Fruit fly (Drosophila melanogaster): ENCODE results near the gene knk.

DNA sequence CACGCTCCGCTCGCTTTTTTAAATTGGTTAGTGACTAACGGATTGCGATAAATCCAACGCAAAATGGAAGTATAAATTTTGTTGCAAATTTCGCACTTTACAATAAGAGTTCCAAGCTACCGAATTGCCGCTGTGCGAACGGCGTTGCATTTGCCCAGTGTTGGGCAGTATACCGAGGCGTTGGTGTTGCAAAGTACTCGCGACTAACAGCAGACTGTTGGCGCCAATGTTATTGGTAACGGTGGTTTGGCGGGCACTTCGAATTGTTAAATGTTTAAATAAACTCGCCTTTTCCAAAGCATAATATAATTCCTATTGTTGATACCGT is 8.8 kb upstream of the knk start:
- TF ChIP-seq gem (tag; optimal IDR thresholded peaks at IDR 0.05) (no peak), Camta (GFP tag; optimal IDR thresholded peaks at IDR 0.05) (no peak), CG4404 (GFP tag; IDR thresholded peaks at IDR 0.05) (no peak), NC2β (GFP tag; optimal IDR thresholded peaks at IDR 0.05) (no peak), CG2116 (GFP tag; optimal IDR thresholded peaks at IDR 0.05) (peak; percentile 20), nom (GFP tag; optimal IDR thresholded peaks at IDR 0.05) (peak; percentile 17), Poxn (GFP tag; IDR thresholded peaks at IDR 0.05) (no peak), unpg (GFP tag; optimal IDR thresholded peaks at IDR 0.05) (no peak), Gsc (GFP tag; IDR thresholded peaks at IDR 0.05) (no peak), CG4707 (GFP tag; optimal IDR thresholded peaks at IDR 0.05) (no peak), hkb (optimal IDR thresholded peaks at IDR 0.05) (no peak), hkb (GFP tag; IDR thresholded peaks at IDR 0.05) (peak; percentile 44; the same call in 1 of the 2 replicates), sens (GFP tag) (peak; percentile 77), CG7839 (tag; optimal IDR thresholded peaks at IDR 0.05) (peak; percentile 5)

Measured in whole organism, embryonic.